Fruit fly (Drosophila melanogaster): ENCODE measurements around the gene CG5783.

Gene CG5783

DNA sequence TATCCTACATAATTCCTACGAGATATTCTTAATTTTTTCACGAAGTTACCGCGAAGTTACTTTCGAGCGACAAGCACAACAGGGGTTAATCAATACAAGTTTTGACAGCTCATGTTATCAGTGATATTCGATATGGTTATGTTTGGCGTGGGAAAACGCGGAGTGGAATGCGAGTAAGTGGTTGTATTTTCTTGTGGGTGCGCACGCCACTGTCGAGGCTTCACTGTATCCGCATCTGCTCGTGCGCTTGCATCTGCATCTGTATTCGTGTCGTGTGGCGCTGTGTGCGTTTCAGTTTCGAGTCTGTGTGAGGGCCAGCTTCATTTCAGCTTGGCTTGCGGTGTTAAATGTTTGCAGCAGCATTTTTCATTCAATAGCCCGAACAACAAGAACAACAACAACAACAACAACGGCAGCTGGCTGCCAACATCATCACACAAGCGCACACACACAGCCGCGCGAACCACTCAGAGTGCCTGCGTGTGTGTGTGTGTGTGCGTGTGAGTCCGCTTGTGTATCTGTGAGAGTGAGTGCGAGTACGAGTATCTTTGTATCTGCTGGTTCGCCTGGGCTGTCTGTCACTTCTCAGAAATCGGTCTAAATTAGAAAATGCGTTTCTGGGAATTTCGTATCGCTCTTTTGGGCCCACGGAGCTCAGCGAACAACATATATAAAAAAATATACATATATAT, 4.6 kb upstream of the CG5783 start (continued):
- peak; percentile 25 for TF ChIP-seq Chrac-16 (GFP tag; optimal IDR thresholded peaks at IDR 0.05)
- TF ChIP-seq CG14710 (tag; optimal IDR thresholded peaks at IDR 0.05), result no peak
- TF ChIP-seq CG4730 (GFP tag; IDR thresholded peaks at IDR 0.05), result peak; percentile 51; the same call in 1 of the 2 replicates
- no peak for TF ChIP-seq CG17385 (GFP tag; optimal IDR thresholded peaks at IDR 0.05)
- TF ChIP-seq kah (GFP tag; optimal IDR thresholded peaks at IDR 0.05), result no peak
- no peak for TF ChIP-seq hth (optimal IDR thresholded peaks at IDR 0.05)
- TF ChIP-seq tup (GFP tag; optimal IDR thresholded peaks at IDR 0.05), result no peak
- peak; percentile 69 for TF ChIP-seq CG9609 (GFP tag; optimal IDR thresholded peaks at IDR 0.05)
- TF ChIP-seq lab (GFP tag; optimal IDR thresholded peaks at IDR 0.05), result no peak
- TF ChIP-seq CG31441 (GFP tag; IDR thresholded peaks at IDR 0.05), result no peak
- TF ChIP-seq CG11398 (GFP tag; optimal IDR thresholded peaks at IDR 0.05), result peak; percentile 39
- TF ChIP-seq bcd (GFP tag; optimal IDR thresholded peaks at IDR 0.05), result peak; percentile 22
- peak; percentile 38 to 41 for TF ChIP-seq Pdp1 (GFP tag; optimal IDR thresholded peaks at IDR 0.05)
- no peak for TF ChIP-seq Gsc (GFP tag; IDR thresholded peaks at IDR 0.05)
- TF ChIP-seq Dll (GFP tag; IDR thresholded peaks at IDR 0.05; ENCODE audit: partially characterized antibody), result peak; percentile 36; the same call in 1 of the 4 replicates
- TF ChIP-seq B-H2 (GFP tag; optimal IDR thresholded peaks at IDR 0.05), result no peak
- no peak for TF ChIP-seq CG3065 (GFP tag; optimal IDR thresholded peaks at IDR 0.05)
- TF ChIP-seq Vsx1 (GFP tag; optimal IDR thresholded peaks at IDR 0.05), result no peak
- TF ChIP-seq Myb (GFP tag; optimal IDR thresholded peaks at IDR 0.05), result peak; percentile 50
- TF ChIP-seq Usf (GFP tag; optimal IDR thresholded peaks at IDR 0.05), result peak; percentile 26
- peak; percentile 67 for TF ChIP-seq CG9876 (GFP tag; optimal IDR thresholded peaks at IDR 0.05)
- peak; percentile 49; the same call in 1 of the 2 replicates for TF ChIP-seq E2f1 (GFP tag; IDR thresholded peaks at IDR 0.05)
- TF ChIP-seq knrl (GFP tag; IDR thresholded peaks at IDR 0.05; ENCODE audit: partially characterized antibody), result no peak
- peak; percentile 41 to 65 for TF ChIP-seq dpn (GFP tag; optimal IDR thresholded peaks at IDR 0.05)
- peak; percentile 80 for TF ChIP-seq CG13894 (tag; optimal IDR thresholded peaks at IDR 0.05)
- TF ChIP-seq pzg (GFP tag; optimal IDR thresholded peaks at IDR 0.05), result no peak
- peak; percentile 65 for TF ChIP-seq pb (GFP tag; optimal IDR thresholded peaks at IDR 0.05)
- no peak for TF ChIP-seq Fer1 (GFP tag; optimal IDR thresholded peaks at IDR 0.05)
- TF ChIP-seq emc (GFP tag; optimal IDR thresholded peaks at IDR 0.05), result no peak
- no peak for TF ChIP-seq CG10274 (GFP tag; optimal IDR thresholded peaks at IDR 0.05)
- no peak for TF ChIP-seq kay (GFP tag; optimal IDR thresholded peaks at IDR 0.05)
- TF ChIP-seq Hr3 (GFP tag; optimal IDR thresholded peaks at IDR 0.05), result peak; percentile 2
- TF ChIP-seq HLH3B (GFP tag; IDR thresholded peaks at IDR 0.05), result peak; percentile 59
- TF ChIP-seq CG18619 (GFP tag; optimal IDR thresholded peaks at IDR 0.05), result no peak
- TF ChIP-seq CG4820 (GFP tag; optimal IDR thresholded peaks at IDR 0.05), result no peak
- TF ChIP-seq onecut (GFP tag; IDR thresholded peaks at IDR 0.05), result peak; percentile 70
- peak; percentile 75 for TF ChIP-seq abd-A (tag; optimal IDR thresholded peaks at IDR 0.05)
- no peak for TF ChIP-seq Jarid2 (GFP tag; optimal IDR thresholded peaks at IDR 0.05)
- no peak for TF ChIP-seq CG16779 (GFP tag; IDR thresholded peaks at IDR 0.05)
- TF ChIP-seq pho (GFP tag; optimal IDR thresholded peaks at IDR 0.05), result peak; percentile 46
- TF ChIP-seq CG9727 (GFP tag; optimal IDR thresholded peaks at IDR 0.05), result peak; percentile 41
- TF ChIP-seq NC2β (GFP tag; optimal IDR thresholded peaks at IDR 0.05), result no peak
- no peak for TF ChIP-seq sr (GFP tag; IDR thresholded peaks at IDR 0.05)
- peak; percentile 25 for TF ChIP-seq CG11723 (GFP tag; optimal IDR thresholded peaks at IDR 0.05)
- no peak for TF ChIP-seq Fer3 (tag; optimal IDR thresholded peaks at IDR 0.05)
- peak; percentile 39 for TF ChIP-seq tin (GFP tag; optimal IDR thresholded peaks at IDR 0.05)
- no peak for TF ChIP-seq CG10565 (GFP tag; optimal IDR thresholded peaks at IDR 0.05)
- TF ChIP-seq slou (GFP tag; optimal IDR thresholded peaks at IDR 0.05), result no peak
- TF ChIP-seq crc (GFP tag; optimal IDR thresholded peaks at IDR 0.05), result peak; percentile 7
- peak; percentile 92 for TF ChIP-seq CG11456 (GFP tag; IDR thresholded peaks at IDR 0.05)

All from whole organism, embryonic.